Comparison of ENCODE assay signal across 3 fruit fly cellular contexts in the genomic region with DNA sequence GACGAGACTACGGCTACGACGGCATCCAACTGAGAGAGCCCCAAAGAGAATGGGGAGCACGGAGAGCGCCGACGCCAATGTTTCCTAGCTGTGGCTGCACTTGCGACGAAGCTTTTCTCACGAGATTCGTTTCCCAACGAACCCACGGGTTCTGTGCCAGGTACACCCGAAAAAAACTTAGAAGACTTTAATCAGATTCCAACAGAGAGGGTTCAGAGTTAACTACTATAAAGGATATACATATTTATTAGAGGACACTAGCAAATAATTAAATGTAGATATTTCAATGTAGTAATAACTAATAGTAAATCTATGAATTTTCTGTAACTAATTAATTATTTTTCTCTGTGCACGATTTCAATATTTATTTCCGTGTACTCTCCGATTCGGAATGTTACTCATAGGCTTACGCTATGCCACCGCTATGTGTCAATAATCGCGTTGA.
A peak's percentile ranks its signal among the peaks of the same experiment; 100 is the strongest.
TF ChIP-seq lines count a peak whose summit lies in the region.

A gene (minus strand): TSS at position 31 of the 445 bp plus-strand sequence.

TF ChIP-seq in whole organism, embryonic, 481 proteins besides CTCF, POLR2A, EP300 and RAD21 (continued from another document and continues in another):
- TF ChIP-seq CG30020 (tag; optimal IDR thresholded peaks at IDR 0.05; lab: Kevin White, UChicago) = no peak
- TF ChIP-seq Bdp1 (GFP tag; optimal IDR thresholded peaks at IDR 0.05; lab: Kevin White, UChicago) = no peak
- no peak for TF ChIP-seq crp (GFP tag; optimal IDR thresholded peaks at IDR 0.05; lab: Kevin White, UChicago)
- TF ChIP-seq CG11085 (GFP tag; IDR thresholded peaks at IDR 0.05; lab: Robert Waterston, UW) = no peak
- peak; percentile 46 for TF ChIP-seq Taf1 (GFP tag; IDR thresholded peaks at IDR 0.05; lab: Robert Waterston, UW)
- no peak for TF ChIP-seq CG1792 (GFP tag; optimal IDR thresholded peaks at IDR 0.05; lab: Kevin White, UChicago)
- no peak for TF ChIP-seq CG10959 (GFP tag; IDR thresholded peaks at IDR 0.05; lab: Robert Waterston, UW)
- TF ChIP-seq CG8924 (tag; optimal IDR thresholded peaks at IDR 0.05; lab: Kevin White, UChicago) = peak; percentile 76
- peak; percentile 53 for TF ChIP-seq sd (tag; optimal IDR thresholded peaks at IDR 0.05; lab: Kevin White, UChicago)
- TF ChIP-seq CG5953 (GFP tag; IDR thresholded peaks at IDR 0.05; lab: Robert Waterston, UW) = no peak; the same call in 1 of the 2 replicates
- no peak for TF ChIP-seq Side (GFP tag; optimal IDR thresholded peaks at IDR 0.05; lab: Kevin White, UChicago)
- no peak for TF ChIP-seq wek (GFP tag; optimal IDR thresholded peaks at IDR 0.05; lab: Kevin White, UChicago)
- peak; percentile 14; the same call in 1 of the 2 replicates for TF ChIP-seq CG10366 (GFP tag; IDR thresholded peaks at IDR 0.05; lab: Robert Waterston, UW)
- 0 out of 3 replicates have a peak, but pooled peaks have one; percentile 11 for TF ChIP-seq zen2 (GFP tag; IDR thresholded peaks at IDR 0.05; lab: Robert Waterston, UW; ENCODE audit: partially characterized antibody)
- no peak for TF ChIP-seq Max (GFP tag; optimal IDR thresholded peaks at IDR 0.05; lab: Kevin White, UChicago)
- peak; percentile 69 for TF ChIP-seq CG9932 (GFP tag; IDR thresholded peaks at IDR 0.05; lab: Robert Waterston, UW)
- TF ChIP-seq E2f2 (GFP tag; IDR thresholded peaks at IDR 0.05; lab: Robert Waterston, UW) = peak; percentile 44; the same call in 1 of the 2 replicates
- no peak for TF ChIP-seq shn (GFP tag; optimal IDR thresholded peaks at IDR 0.05; lab: Kevin White, UChicago)
- TF ChIP-seq eve (GFP tag; optimal IDR thresholded peaks at IDR 0.05; lab: Kevin White, UChicago) = peak in 1 of 2 experiments; percentile 61
- TF ChIP-seq wdn (GFP tag; IDR thresholded peaks at IDR 0.05; lab: Robert Waterston, UW) = peak; percentile 58
- TF ChIP-seq CG13287 (GFP tag; IDR thresholded peaks at IDR 0.05; lab: Robert Waterston, UW; ENCODE audit: partially characterized antibody) = no peak
- TF ChIP-seq Gsc (GFP tag; IDR thresholded peaks at IDR 0.05; lab: Robert Waterston, UW) = no peak
- TF ChIP-seq hth (optimal IDR thresholded peaks at IDR 0.05; lab: Kevin White, UChicago) = no peak
- TF ChIP-seq Doc3 (GFP tag; IDR thresholded peaks at IDR 0.05; lab: Robert Waterston, UW; ENCODE audit: partially characterized antibody) = no peak
- peak; percentile 71 for TF ChIP-seq Sox102F (GFP tag; optimal IDR thresholded peaks at IDR 0.05; lab: Kevin White, UChicago)
- 0 out of 3 replicates have a peak, but pooled peaks have one; percentile 22 for TF ChIP-seq otp (GFP tag; IDR thresholded peaks at IDR 0.05; lab: Robert Waterston, UW)
- peak; percentile 86 for TF ChIP-seq Hand (GFP tag; optimal IDR thresholded peaks at IDR 0.05; lab: Kevin White, UChicago)
- TF ChIP-seq CG14014 (GFP tag; IDR thresholded peaks at IDR 0.05; lab: Robert Waterston, UW) = peak; percentile 78
- TF ChIP-seq lab (GFP tag; optimal IDR thresholded peaks at IDR 0.05; lab: Kevin White, UChicago) = peak; percentile 45
- TF ChIP-seq CG1832 (GFP tag; optimal IDR thresholded peaks at IDR 0.05; lab: Kevin White, UChicago) = no peak
- peak; percentile 46 for TF ChIP-seq CG30403 (GFP tag; optimal IDR thresholded peaks at IDR 0.05; lab: Kevin White, UChicago)
- no peak for TF ChIP-seq TFAM (GFP tag; optimal IDR thresholded peaks at IDR 0.05; lab: Kevin White, UChicago)
- peak; percentile 82 for TF ChIP-seq PHDP (tag; optimal IDR thresholded peaks at IDR 0.05; lab: Kevin White, UChicago)
- no peak for TF ChIP-seq lov (optimal IDR thresholded peaks at IDR 0.05; lab: Kevin White, UChicago)
- no peak for TF ChIP-seq lov (GFP tag; IDR thresholded peaks at IDR 0.05; lab: Robert Waterston, UW)
- TF ChIP-seq YL-1 (GFP tag; optimal IDR thresholded peaks at IDR 0.05; lab: Kevin White, UChicago) = no peak
- peak; percentile 58 for TF ChIP-seq Xbp1 (GFP tag; optimal IDR thresholded peaks at IDR 0.05; lab: Kevin White, UChicago)
- TF ChIP-seq CG32532 (GFP tag; IDR thresholded peaks at IDR 0.05; lab: Robert Waterston, UW) = peak; percentile 75
- TF ChIP-seq Mrtf (GFP tag; IDR thresholded peaks at IDR 0.05; lab: Robert Waterston, UW) = peak; percentile 13; the same call in 1 of the 3 replicates
- peak; percentile 44 for TF ChIP-seq Chrac-16 (GFP tag; optimal IDR thresholded peaks at IDR 0.05; lab: Kevin White, UChicago)
- no peak for TF ChIP-seq chinmo (GFP tag; IDR thresholded peaks at IDR 0.05; lab: Robert Waterston, UW; ENCODE audit: partially characterized antibody)

TF ChIP-seq in whole organism, prepupa, 60 proteins besides CTCF, POLR2A, EP300 and RAD21 (continued from another document):
- TF ChIP-seq Sox102F (GFP tag; optimal IDR thresholded peaks at IDR 0.05; lab: Kevin White, UChicago) = no peak
- no peak for TF ChIP-seq Hr39 (GFP tag; optimal IDR thresholded peaks at IDR 0.05; lab: Kevin White, UChicago)
- TF ChIP-seq CG6792 (GFP tag; optimal IDR thresholded peaks at IDR 0.05; lab: Kevin White, UChicago) = no peak
- TF ChIP-seq CG8632 (GFP tag; optimal IDR thresholded peaks at IDR 0.05; lab: Kevin White, UChicago) = peak; percentile 12
- no peak for TF ChIP-seq lz (GFP tag; optimal IDR thresholded peaks at IDR 0.05; lab: Kevin White, UChicago)
- TF ChIP-seq dsx (GFP tag; optimal IDR thresholded peaks at IDR 0.05; lab: Kevin White, UChicago; ENCODE audit: poor library complexity, severe bottlenecking) = peak; percentile 28
- no peak for TF ChIP-seq spab (GFP tag; optimal IDR thresholded peaks at IDR 0.05; lab: Kevin White, UChicago)
- no peak for TF ChIP-seq CG10631 (GFP tag; optimal IDR thresholded peaks at IDR 0.05; lab: Kevin White, UChicago)
- TF ChIP-seq CG6163 (GFP tag; IDR thresholded peaks at IDR 0.05; lab: Robert Waterston, UW) = peak; percentile 64; the same call in 2 of the 3 replicates
- peak; percentile 6 for TF ChIP-seq Sox14 (GFP tag; optimal IDR thresholded peaks at IDR 0.05; lab: Kevin White, UChicago)
- TF ChIP-seq Eip75B (GFP tag; optimal IDR thresholded peaks at IDR 0.05; lab: Kevin White, UChicago) = no peak
- no peak for TF ChIP-seq CG10669 (GFP tag; optimal IDR thresholded peaks at IDR 0.05; lab: Kevin White, UChicago)
- TF ChIP-seq esn (GFP tag; optimal IDR thresholded peaks at IDR 0.05; lab: Kevin White, UChicago) = peak; percentile 22
- TF ChIP-seq Ets21C (GFP tag; optimal IDR thresholded peaks at IDR 0.05; lab: Kevin White, UChicago) = no peak
- no peak for TF ChIP-seq CG6808 (GFP tag; optimal IDR thresholded peaks at IDR 0.05; lab: Kevin White, UChicago)
- no peak for TF ChIP-seq CG6854 (GFP tag; optimal IDR thresholded peaks at IDR 0.05; lab: Kevin White, UChicago)
- peak; percentile 1 for TF ChIP-seq CG34406 (GFP tag; optimal IDR thresholded peaks at IDR 0.05; lab: Kevin White, UChicago)
- no peak for TF ChIP-seq CG16779 (tag; optimal IDR thresholded peaks at IDR 0.05; lab: Kevin White, UChicago)
- TF ChIP-seq salr (GFP tag; optimal IDR thresholded peaks at IDR 0.05; lab: Kevin White, UChicago) = peak in 1 of 2 experiments; percentile 65
- TF ChIP-seq fkh (GFP tag; optimal IDR thresholded peaks at IDR 0.05; lab: Kevin White, UChicago) = peak; percentile 31
- TF ChIP-seq CG3032 (tag; optimal IDR thresholded peaks at IDR 0.05; lab: Kevin White, UChicago) = peak; percentile 59
- peak; percentile 85 for TF ChIP-seq CG15336 (GFP tag; IDR thresholded peaks at IDR 0.05; lab: Robert Waterston, UW)
- TF ChIP-seq CG9139 (GFP tag; optimal IDR thresholded peaks at IDR 0.05; lab: Kevin White, UChicago) = no peak
- peak; percentile 38; the same call in 1 of the 2 replicates for TF ChIP-seq CG11294 (GFP tag; IDR thresholded peaks at IDR 0.05; lab: Robert Waterston, UW)
- peak; percentile 51 for TF ChIP-seq achi (GFP tag; optimal IDR thresholded peaks at IDR 0.05; lab: Kevin White, UChicago)
- no peak for TF ChIP-seq CG8319 (GFP tag; optimal IDR thresholded peaks at IDR 0.05; lab: Kevin White, UChicago)
- TF ChIP-seq svp (GFP tag; lab: Kevin White, UChicago) = no peak
- TF ChIP-seq Hr4 (GFP tag; optimal IDR thresholded peaks at IDR 0.05; lab: Kevin White, UChicago) = peak; percentile 83
- TF ChIP-seq CG7368 (GFP tag; optimal IDR thresholded peaks at IDR 0.05; lab: Kevin White, UChicago) = no peak
- no peak for TF ChIP-seq fd85E (GFP tag; optimal IDR thresholded peaks at IDR 0.05; lab: Kevin White, UChicago)
- peak; percentile 65 for TF ChIP-seq OdsH (GFP tag; optimal IDR thresholded peaks at IDR 0.05; lab: Kevin White, UChicago)
- TF ChIP-seq Eip93F (GFP tag; optimal IDR thresholded peaks at IDR 0.05; lab: Kevin White, UChicago) = no peak
- no peak for TF ChIP-seq CG1621 (tag; optimal IDR thresholded peaks at IDR 0.05; lab: Kevin White, UChicago)
- TF ChIP-seq Ets96B (tag; optimal IDR thresholded peaks at IDR 0.05; lab: Kevin White, UChicago) = peak; percentile 32
- TF ChIP-seq acj6 (GFP tag; optimal IDR thresholded peaks at IDR 0.05; lab: Kevin White, UChicago) = peak; percentile 49
- TF ChIP-seq CG11762 (GFP tag; optimal IDR thresholded peaks at IDR 0.05; lab: Kevin White, UChicago; ENCODE audit: insufficient read depth) = no peak
- TF ChIP-seq dac (GFP tag; optimal IDR thresholded peaks at IDR 0.05; lab: Kevin White, UChicago) = no peak
- no peak for TF ChIP-seq CG11902 (GFP tag; optimal IDR thresholded peaks at IDR 0.05; lab: Kevin White, UChicago)
- peak; percentile 13 for TF ChIP-seq Met (GFP tag; optimal IDR thresholded peaks at IDR 0.05; lab: Kevin White, UChicago)
- TF ChIP-seq vri (GFP tag; optimal IDR thresholded peaks at IDR 0.05; lab: Kevin White, UChicago) = no peak

TF ChIP-seq in whole organism, wandering third instar larva, 38 proteins besides CTCF, POLR2A, EP300 and RAD21 (continued from another document):
- TF ChIP-seq Dif (GFP tag; optimal IDR thresholded peaks at IDR 0.05; lab: Kevin White, UChicago; ENCODE audit: partially characterized antibody) = peak; percentile 65
- no peak for TF ChIP-seq sage (GFP tag; optimal IDR thresholded peaks at IDR 0.05; lab: Kevin White, UChicago)
- TF ChIP-seq woc (GFP tag; optimal IDR thresholded peaks at IDR 0.05; lab: Kevin White, UChicago) = no peak
- TF ChIP-seq Vsx2 (GFP tag; optimal IDR thresholded peaks at IDR 0.05; lab: Kevin White, UChicago; ENCODE audit: partially characterized antibody) = no peak
- no peak for TF ChIP-seq Myc (optimal IDR thresholded peaks at IDR 0.05; lab: Kevin White, UChicago)
- TF ChIP-seq HLH106 (tag; optimal IDR thresholded peaks at IDR 0.05; lab: Kevin White, UChicago) = peak; percentile 44
- TF ChIP-seq Rel (GFP tag; optimal IDR thresholded peaks at IDR 0.05; lab: Kevin White, UChicago) = no peak
- no peak for TF ChIP-seq Rel (tag; optimal IDR thresholded peaks at IDR 0.05; lab: Kevin White, UChicago)
